Worm (Caenorhabditis elegans): Measurements from ENCODE around the gene ZK1321.1.

The ZK1321.1 gene

DNA sequence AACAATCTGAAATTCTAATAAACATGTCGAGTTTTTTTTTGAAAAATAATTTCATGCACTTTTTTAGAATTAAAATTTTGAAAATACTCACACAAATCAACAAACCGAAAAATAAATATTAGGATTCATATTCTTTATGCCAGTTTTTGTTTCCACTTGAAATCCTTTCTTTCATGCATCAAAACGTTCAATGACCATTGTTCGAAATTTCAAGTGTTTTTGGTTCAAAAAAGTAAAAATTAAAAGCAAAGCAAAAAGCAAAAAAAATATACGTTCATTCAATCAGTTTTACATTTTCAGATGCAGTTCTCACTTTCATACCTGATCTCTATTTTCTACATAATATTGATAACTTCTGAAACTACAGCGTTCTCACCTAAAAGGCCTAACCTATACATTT lies at the start of gene ZK1321.1:
Gene ZK1321.1, plus strand, starts transcription at position 301 of the 400 bp plus-strand sequence.
- TF ChIP-seq pha-4 (GFP tag; IDR thresholded peaks at IDR 0.05) (no peak), pha-4 (tag; optimal IDR thresholded peaks at IDR 0.05) (no peak), hmg-1.1 (GFP tag; IDR thresholded peaks at IDR 0.05) (no peak), egl-27 (tag; optimal IDR thresholded peaks at IDR 0.05) (no peak)

DNA sequence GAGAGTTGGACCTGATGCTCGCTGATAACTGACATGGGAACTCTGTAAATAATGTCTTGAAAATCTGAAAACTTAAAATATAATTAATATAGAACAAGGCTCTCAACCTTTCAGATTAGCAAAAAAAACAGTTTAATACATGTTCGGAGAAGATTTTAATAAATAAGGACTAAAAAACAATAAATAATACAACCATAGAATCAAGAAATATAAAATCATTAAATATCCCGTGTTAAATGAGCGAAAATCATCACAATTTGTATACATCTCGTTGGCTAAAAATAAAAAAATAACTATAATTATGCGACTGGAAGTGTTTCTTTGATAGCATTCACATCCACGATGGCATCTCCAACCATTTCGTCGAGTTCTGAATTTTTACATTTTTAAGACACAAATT lies 49.1 kb upstream of the ZK1321.1 start, which contains the start of gene Y53C12A.10:
Gene Y53C12A.10, minus strand, starts transcription at position 101 of the 400 bp plus-strand sequence.
- TF ChIP-seq daf-8 (GFP tag; IDR thresholded peaks at IDR 0.05) = no peak
- TF ChIP-seq snpc-1.2 (GFP tag; IDR thresholded peaks at IDR 0.05) = no peak
- no peak for TF ChIP-seq ZK546.5 (tag; optimal IDR thresholded peaks at IDR 0.05)
- no peak for TF ChIP-seq R02D3.7 (tag; optimal IDR thresholded peaks at IDR 0.05)
- no peak for TF ChIP-seq daf-12 (tag; optimal IDR thresholded peaks at IDR 0.05)
- no peak for TF ChIP-seq tag-97 (GFP tag; IDR thresholded peaks at IDR 0.05)
- TF ChIP-seq lim-7 (GFP tag; IDR thresholded peaks at IDR 0.05) = no peak
- no peak for TF ChIP-seq sdz-12 (GFP tag; optimal IDR thresholded peaks at IDR 0.05)

- TF ChIP-seq nhr-102 (tag; optimal IDR thresholded peaks at IDR 0.05) = no peak
- peak in 1 of 2 experiments; percentile 81 for TF ChIP-seq lsy-2 (tag; optimal IDR thresholded peaks at IDR 0.05)
- TF ChIP-seq hlh-30 (tag; optimal IDR thresholded peaks at IDR 0.05; ENCODE audit: insufficient read depth) = peak; percentile 51
- TF ChIP-seq tra-1 (GFP tag; IDR thresholded peaks at IDR 0.05) = no peak
- TF ChIP-seq lin-29 (GFP tag; IDR thresholded peaks at IDR 0.05) = no peak
- TF ChIP-seq sdz-12 (GFP tag; optimal IDR thresholded peaks at IDR 0.05) = no peak
- no peak for TF ChIP-seq duxl-1 (tag; optimal IDR thresholded peaks at IDR 0.05; ENCODE audit: poor library complexity)
- TF ChIP-seq madf-5 (GFP tag; IDR thresholded peaks at IDR 0.05) = no peak
- TF ChIP-seq ZK546.5 (tag; optimal IDR thresholded peaks at IDR 0.05) = no peak
- TF ChIP-seq lir-3 (tag; optimal IDR thresholded peaks at IDR 0.05) = no peak
- TF ChIP-seq dve-1 (tag; optimal IDR thresholded peaks at IDR 0.05; ENCODE audit: insufficient read depth) = no peak
- no peak for TF ChIP-seq snpc-1.2 (GFP tag; IDR thresholded peaks at IDR 0.05)
- peak; percentile 18 for TF ChIP-seq nhr-6 (tag; optimal IDR thresholded peaks at IDR 0.05)
- no peak for TF ChIP-seq dmd-6 (GFP tag; IDR thresholded peaks at IDR 0.05)
- no peak for TF ChIP-seq lin-13 (GFP tag; optimal IDR thresholded peaks at IDR 0.05)
- TF ChIP-seq egl-43 (GFP tag; IDR thresholded peaks at IDR 0.05) = no peak
- TF ChIP-seq daf-16 (GFP tag; optimal IDR thresholded peaks at IDR 0.05) = no peak
- no peak for TF ChIP-seq daf-16 (tag; optimal IDR thresholded peaks at IDR 0.05)
- TF ChIP-seq mes-2 (tag; optimal IDR thresholded peaks at IDR 0.05; ENCODE audit: poor library complexity, severe bottlenecking) = peak; percentile 70
- no peak for TF ChIP-seq mxl-3 (GFP tag; optimal IDR thresholded peaks at IDR 0.05)
- no peak for TF ChIP-seq F10B5.3 (tag; optimal IDR thresholded peaks at IDR 0.05)
- TF ChIP-seq hmg-1.1 (GFP tag; IDR thresholded peaks at IDR 0.05) = no peak
- no peak for TF ChIP-seq nhr-25 (tag; optimal IDR thresholded peaks at IDR 0.05; ENCODE audit: borderline replicate concordance, insufficient read depth)
- TF ChIP-seq ztf-11 (tag; optimal IDR thresholded peaks at IDR 0.05) = no peak
- TF ChIP-seq attf-4 (tag; optimal IDR thresholded peaks at IDR 0.05) = no peak
- TF ChIP-seq T20F7.1 (GFP tag; optimal IDR thresholded peaks at IDR 0.05) = peak; percentile 34
- TF ChIP-seq Y48G9A.11 (GFP tag; IDR thresholded peaks at IDR 0.05) = no peak
- TF ChIP-seq daf-19 (GFP tag; conservative IDR thresholded peaks at IDR 0.05) = no peak
- peak; percentile 89 for TF ChIP-seq dpl-1 (GFP tag; optimal IDR thresholded peaks at IDR 0.05)
- no peak for TF ChIP-seq unc-39 (tag; optimal IDR thresholded peaks at IDR 0.05)
- TF ChIP-seq ces-1 (GFP tag; optimal IDR thresholded peaks at IDR 0.05) = no peak
- no peak for TF ChIP-seq pqm-1 (tag; optimal IDR thresholded peaks at IDR 0.05)
- TF ChIP-seq nhr-28 (tag; optimal IDR thresholded peaks at IDR 0.05) = peak; percentile 6
- no peak for TF ChIP-seq php-3 (GFP tag; IDR thresholded peaks at IDR 0.05)
- no peak for TF ChIP-seq R02D3.7 (tag; optimal IDR thresholded peaks at IDR 0.05)
- TF ChIP-seq mep-1 (tag; optimal IDR thresholded peaks at IDR 0.05) = peak; percentile 12
- no peak for TF ChIP-seq nhr-42 (GFP tag; IDR thresholded peaks at IDR 0.05)
- TF ChIP-seq F37D6.2 (tag; optimal IDR thresholded peaks at IDR 0.05) = no peak
- TF ChIP-seq nhr-77 (tag; optimal IDR thresholded peaks at IDR 0.05) = no peak
- no peak for TF ChIP-seq ceh-44 (GFP tag; IDR thresholded peaks at IDR 0.05)
- TF ChIP-seq saeg-2 (GFP tag; IDR thresholded peaks at IDR 0.05) = no peak
Observed at ce11 chrII:9706207-9706606, 47.6 kb upstream of the ZK1321.1 start, which contains the start of gene Y53C12A.3. Y53C12A.3 (minus strand) TSS chrII:9706240.
